Fruit fly (Drosophila melanogaster): ENCODE results near the gene kis.
A peak's percentile ranks its signal among the peaks of the same experiment; 100 is the strongest.

The kis gene

dm6 chr2L:250507-251215, at the start of gene kis:
TSS of gene kis (minus strand) at chr2L:250823.
- no peak for TF ChIP-seq CG8478 (optimal IDR thresholded peaks at IDR 0.05)
- TF ChIP-seq CTCF (optimal IDR thresholded peaks at IDR 0.05), result peak; percentile 29 to 50

- TF ChIP-seq CG8478 (optimal IDR thresholded peaks at IDR 0.05), result no peak
- no peak for TF ChIP-seq CTCF (optimal IDR thresholded peaks at IDR 0.05)
Observed at dm6 chr2L:300006-300405, 49.4 kb upstream of the kis start.

DNA sequence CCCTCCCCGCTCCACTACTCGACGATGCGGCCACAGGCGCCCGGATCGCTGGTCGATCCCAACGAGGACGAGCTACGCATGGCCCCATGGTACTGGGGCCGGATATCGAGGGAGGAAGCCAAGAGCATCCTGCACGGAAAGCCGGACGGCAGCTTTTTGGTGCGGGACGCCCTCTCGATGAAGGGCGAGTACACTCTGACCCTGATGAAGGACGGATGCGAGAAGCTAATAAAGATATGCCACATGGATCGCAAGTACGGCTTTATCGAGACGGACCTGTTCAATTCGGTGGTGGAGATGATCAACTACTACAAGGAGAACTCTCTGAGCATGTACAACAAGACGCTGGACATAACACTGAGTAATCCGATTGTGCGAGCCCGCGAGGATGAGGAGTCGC, 48.4 kb upstream of the kis start:
- TF ChIP-seq CTCF (optimal IDR thresholded peaks at IDR 0.05) (no peak), CG8478 (optimal IDR thresholded peaks at IDR 0.05) (no peak)

dm6 chr2L:298285-298644, 47.6 kb upstream of the kis start:
- TF ChIP-seq CG8478 (optimal IDR thresholded peaks at IDR 0.05) (no peak), CTCF (optimal IDR thresholded peaks at IDR 0.05) (no peak)

DNA sequence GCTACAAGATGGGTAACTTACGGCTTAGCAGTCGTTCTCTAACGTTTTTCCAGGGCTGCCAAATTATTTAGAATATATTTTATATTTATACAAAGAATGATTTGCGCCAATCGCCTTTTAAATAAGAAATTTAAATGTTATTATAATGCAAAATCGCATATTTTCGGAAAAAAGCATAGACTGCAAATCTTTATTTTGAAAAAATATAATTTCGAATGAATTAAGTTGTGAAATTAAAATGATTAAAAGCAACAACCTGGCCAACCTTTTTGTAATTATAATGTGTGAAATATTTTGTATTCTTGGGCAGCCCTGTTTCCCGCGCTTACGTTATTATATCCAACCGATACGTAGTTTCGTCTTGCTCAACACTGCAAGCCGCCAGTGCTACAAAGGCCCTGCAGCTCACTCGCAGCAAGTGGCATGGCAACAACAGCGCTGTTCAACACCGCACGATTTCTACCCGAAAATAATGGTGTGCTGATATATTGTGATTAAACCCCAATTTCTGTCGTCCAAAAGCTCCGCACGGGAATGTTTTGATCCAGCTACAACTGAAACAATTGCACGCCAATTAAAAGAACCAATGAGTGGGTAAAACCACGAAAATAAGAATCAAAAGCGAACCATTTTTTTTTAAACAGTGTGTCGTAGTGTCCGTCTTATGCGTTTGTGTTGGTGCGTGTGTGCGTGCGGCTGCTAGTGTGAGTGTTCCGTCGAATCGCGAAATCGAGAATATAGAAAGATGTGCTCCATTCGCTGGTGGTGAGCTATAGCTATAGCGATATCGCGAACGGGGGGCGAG, 47.1 kb upstream of the kis start, which contains the start of gene Pi3K21B:
Pi3K21B (plus strand) TSS at position 401 of the 805 bp plus-strand sequence.
- peak; percentile 1 to 12 for TF ChIP-seq CTCF (optimal IDR thresholded peaks at IDR 0.05)
- TF ChIP-seq CG8478 (optimal IDR thresholded peaks at IDR 0.05), result no peak

dm6 chr2L:294452-295362, 44.1 kb upstream of the kis start, which contains the start of the genes U2af38 and Stip1:
TSS of gene U2af38 (minus strand) at chr2L:294681.
TSS of gene Stip1 (plus strand) at chr2L:295122.
- TF ChIP-seq CG8478 (optimal IDR thresholded peaks at IDR 0.05), result no peak
- peak; percentile 35 to 48 for TF ChIP-seq CTCF (optimal IDR thresholded peaks at IDR 0.05)

dm6 chr2L:292301-292700, 41.7 kb upstream of the kis start, which contains the start of gene CG11562:
TSS of gene CG11562 (plus strand) at chr2L:292419.
- no peak for TF ChIP-seq CG8478 (optimal IDR thresholded peaks at IDR 0.05)
- no peak for TF ChIP-seq CTCF (optimal IDR thresholded peaks at IDR 0.05)

DNA sequence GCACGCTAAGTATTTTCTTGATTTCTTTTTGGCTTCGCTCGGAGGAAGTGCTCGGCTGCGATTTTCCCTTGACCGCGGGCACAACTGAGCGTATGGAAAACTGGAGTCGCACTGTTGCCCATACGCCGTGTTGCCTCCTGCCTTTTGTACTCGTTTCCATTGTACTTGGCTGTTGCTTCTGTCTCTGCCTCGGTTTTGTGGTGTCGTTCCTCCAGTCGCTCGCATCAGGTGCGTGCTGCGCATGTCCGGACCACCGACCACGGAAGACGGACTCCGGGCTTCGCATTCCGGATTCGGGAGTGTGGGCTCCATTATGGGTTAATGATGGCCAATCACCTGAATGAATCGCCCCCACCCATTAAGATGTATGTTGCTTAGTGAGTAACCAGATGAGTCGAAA, 41.0 kb upstream of the kis start, which contains the start of gene CG3625:
CG3625 (minus strand) TSS at position 139 of the 400 bp plus-strand sequence.
- TF ChIP-seq CTCF (optimal IDR thresholded peaks at IDR 0.05), result no peak
- no peak for TF ChIP-seq CG8478 (optimal IDR thresholded peaks at IDR 0.05)

- TF ChIP-seq CTCF (optimal IDR thresholded peaks at IDR 0.05) (no peak), CG8478 (optimal IDR thresholded peaks at IDR 0.05) (no peak)
Observed at dm6 chr2L:290949-291348, 40.3 kb upstream of the kis start.

dm6 chr2L:290373-290772, 39.8 kb upstream of the kis start:
- TF ChIP-seq CTCF (optimal IDR thresholded peaks at IDR 0.05) (no peak), CG8478 (optimal IDR thresholded peaks at IDR 0.05) (no peak)

DNA sequence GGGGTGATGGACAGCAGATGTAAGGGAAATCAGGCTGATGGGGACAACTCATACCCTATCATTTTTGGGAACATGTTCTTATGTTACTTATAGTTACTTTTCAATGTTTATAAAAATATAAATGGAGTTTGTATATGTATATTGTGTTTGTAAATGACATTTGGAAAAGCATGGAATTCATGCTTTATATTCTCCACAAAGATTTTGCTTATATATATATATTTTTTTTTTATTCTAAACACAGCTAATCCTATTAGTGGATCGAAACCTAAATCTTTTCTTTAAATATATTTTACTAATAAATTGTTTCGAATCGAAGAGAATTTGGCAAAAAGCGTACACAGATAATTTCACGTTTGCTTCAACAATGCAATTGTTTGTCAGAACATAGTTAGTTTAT, 38.4 kb upstream of the kis start, which contains the start of gene Amnionless:
Amnionless (minus strand) TSS at position 101 of the 400 bp plus-strand sequence.
- TF ChIP-seq CTCF (optimal IDR thresholded peaks at IDR 0.05) (no peak), CG8478 (optimal IDR thresholded peaks at IDR 0.05) (no peak)

- TF ChIP-seq CG8478 (optimal IDR thresholded peaks at IDR 0.05) (no peak), CTCF (optimal IDR thresholded peaks at IDR 0.05) (no peak)
Observed at dm6 chr2L:286421-286820, 35.8 kb upstream of the kis start.

DNA sequence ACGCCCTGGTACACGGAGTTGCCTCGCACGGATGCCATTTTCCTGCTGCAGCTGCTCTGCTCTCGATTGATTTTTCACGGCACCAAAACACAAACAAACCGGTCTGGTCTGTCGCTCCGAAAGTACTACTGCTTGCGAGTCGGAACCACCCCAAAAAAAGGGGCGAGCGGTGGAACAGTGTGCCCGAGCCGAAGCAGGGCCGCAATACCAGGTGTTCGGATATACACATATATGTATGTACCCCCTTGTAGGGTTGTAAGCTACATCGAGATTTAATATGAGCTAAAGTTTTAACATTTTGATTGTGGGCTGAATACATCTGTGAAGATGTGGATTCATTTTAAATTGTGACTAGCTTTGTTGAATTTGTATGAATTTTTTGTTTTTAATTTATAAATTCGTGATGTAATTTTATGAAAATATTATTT, 35.0 kb upstream of the kis start:
- no peak for TF ChIP-seq CG8478 (optimal IDR thresholded peaks at IDR 0.05)
- TF ChIP-seq CTCF (optimal IDR thresholded peaks at IDR 0.05), result no peak

- TF ChIP-seq CG8478 (optimal IDR thresholded peaks at IDR 0.05) (no peak), CTCF (optimal IDR thresholded peaks at IDR 0.05) (peak in 1 of 2 experiments; percentile 35)
Observed at dm6 chr2L:283071-283482, 32.5 kb upstream of the kis start, which contains the start of gene CG11601. TSS of gene CG11601 (minus strand) at chr2L:283269.

Data from S2 (cell line).